Worm (Caenorhabditis elegans) whole organism, early embryonic: Measurements from ENCODE around the gene C35C5.10.

Experiments
- F13C5.2 ChIP-seq: sonication (generic microtip); optimal IDR thresholded peaks from 2 replicates; lab custom pipeline; 2017; ENCODE audit warnings: mild to moderate bottlenecking, missing genetic modification characterization, inconsistent platforms, missing compliant biosample characterization
- aly-1 ChIP-seq: sonication (generic microtip); optimal IDR thresholded peaks from 2 replicates; lab custom pipeline; 2016; ENCODE audit warnings: missing genetic modification characterization, missing compliant biosample characterization
- ama-1 ChIP-seq: fragments of 150-350 bp; optimal IDR thresholded peaks from 2 replicates; lab custom pipeline; 2014
- flt-1 ChIP-seq: fragments of 200-800 bp; sonication (Bioruptor generic); IDR thresholded peaks from 2 replicates; pipeline ENCODE4 v1.3.6; 2022; ENCODE audit warnings: missing genetic modification characterization, missing compliant biosample characterization
- hmg-4 ChIP-seq: fragments of 200-800 bp; sonication (Bioruptor generic); optimal IDR thresholded peaks from 2 replicates; lab custom pipeline; 2018; ENCODE audit warnings: mild to moderate bottlenecking, missing genetic modification characterization, missing compliant biosample characterization
- scrt-1 ChIP-seq: fragments of 200-800 bp; sonication (Bioruptor generic); IDR thresholded peaks from 2 replicates; pipeline ENCODE4 v1.3.6; 2022; ENCODE audit warnings: missing genetic modification characterization, missing compliant biosample characterization
- tbx-37 ChIP-seq: fragments of 200-800 bp; sonication (Bioruptor generic); conservative IDR thresholded peaks from 2 replicates; pipeline ENCODE4 v1.3.6; 2022; ENCODE audit warnings: missing genetic modification reagents, missing genetic modification characterization, missing compliant biosample characterization

DNA sequence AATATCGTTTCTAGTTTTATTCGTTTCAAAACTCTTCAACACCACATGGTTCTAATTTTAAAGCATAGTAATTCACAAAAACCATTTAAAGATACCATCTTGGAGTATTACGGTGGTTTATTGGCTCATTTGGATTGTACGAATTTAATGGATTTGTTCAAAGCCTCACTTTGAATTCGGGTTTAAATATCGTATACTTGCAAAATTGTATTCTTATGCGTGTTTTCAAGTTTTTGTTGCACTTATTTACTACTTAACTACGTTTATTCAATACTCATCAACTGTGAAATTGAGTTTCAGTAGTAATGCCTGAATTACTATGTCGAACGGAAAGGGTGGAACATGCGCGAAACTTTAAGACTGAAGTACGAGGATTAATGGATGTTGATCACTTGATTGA is 29.3 kb downstream of the C35C5.10 start, which contains the start of gene abts-2:
- TF ChIP-seq aly-1 (tag; lab: Kevin White, UChicago) = no peak
- no peak for TF ChIP-seq ama-1
- no peak for TF ChIP-seq hmg-4 (GFP tag; lab: Kevin White, UChicago)
- TF ChIP-seq scrt-1 (GFP tag; lab: Robert Waterston, UW) = no peak
- TF ChIP-seq flt-1 (GFP tag; lab: Robert Waterston, UW) = no peak
- no peak for TF ChIP-seq F13C5.2 (tag; lab: Kevin White, UChicago)
- no peak for TF ChIP-seq tbx-37
